Worm (Caenorhabditis elegans) whole organism, L1 larva: ENCODE data around the gene cdka-1.

Experiments used
- C04F5.9 ChIP-seq: sonication (generic microtip); optimal IDR thresholded peaks from 2 replicates; lab custom pipeline; 2016; ENCODE audit warnings: missing genetic modification characterization, missing compliant biosample characterization
- C34B4.2 ChIP-seq: sonication (generic microtip); optimal IDR thresholded peaks from 2 replicates; lab custom pipeline; 2017; ENCODE audit warnings: mild to moderate bottlenecking, missing genetic modification characterization, missing compliant biosample characterization
- aha-1 ChIP-seq: fragments of 150-350 bp; optimal IDR thresholded peaks from 2 replicates; lab custom pipeline; 2014; ENCODE audit warnings: missing biosample characterization, missing genetic modification characterization
- alr-1 ChIP-seq: fragments of 200-800 bp; sonication (Bioruptor generic); optimal IDR thresholded peaks from 2 replicates; lab custom pipeline; 2018; ENCODE audit warnings: borderline replicate concordance, mild to moderate bottlenecking, missing genetic modification characterization, missing compliant biosample characterization
- aly-2 ChIP-seq: fragments of 150-350 bp; optimal IDR thresholded peaks from 2 replicates; lab custom pipeline; 2014; ENCODE audit warnings: missing biosample characterization, missing genetic modification characterization
- blmp-1 ChIP-seq: fragments of 150-350 bp; optimal IDR thresholded peaks from 2 replicates; lab custom pipeline; 2014; ENCODE audit warnings: missing biosample characterization, missing genetic modification characterization
- ceh-63 ChIP-seq: fragments of 200-800 bp; sonication (Bioruptor generic); optimal IDR thresholded peaks from 2 replicates; lab custom pipeline; 2018; ENCODE audit warnings: mild to moderate bottlenecking, missing genetic modification characterization, missing compliant biosample characterization
- dpl-1 ChIP-seq, 3 experiments: fragments of 150-350 bp in 2 of 3; sonication (generic microtip) in 1 of 3; optimal IDR thresholded peaks; 2 replicates each; lab custom pipeline; 2014 to 2017; ENCODE audit warnings: missing biosample characterization in 3 of 3, missing genetic modification characterization in 3 of 3, missing genetic modification reagents in 3 of 3
- efl-3 ChIP-seq: fragments of 200-800 bp; sonication (Bioruptor generic); optimal IDR thresholded peaks from 2 replicates; lab custom pipeline; 2018; ENCODE audit warnings: mild to moderate bottlenecking, missing genetic modification characterization, missing compliant biosample characterization
- egl-13 ChIP-seq: sonication (generic microtip); optimal IDR thresholded peaks from 2 replicates; lab custom pipeline; 2016; ENCODE audit warnings: missing genotype, missing genetic modification reagents, missing genetic modification characterization, missing compliant biosample characterization
- egl-27 ChIP-seq, 2 experiments: fragments of 150-350 bp in 1 of 2; sonication (generic microtip); optimal IDR thresholded peaks; 3 replicates each; lab custom pipeline; 2017 to 2018; ENCODE audit warnings: missing biosample characterization in 2 of 2, missing genetic modification characterization in 2 of 2, missing genetic modification reagents in 2 of 2
- elt-2 ChIP-seq: sonication (generic microtip); optimal IDR thresholded peaks from 2 replicates; lab custom pipeline; 2016; ENCODE audit warnings: missing genetic modification characterization, mild to moderate bottlenecking, inconsistent platforms, missing compliant biosample characterization, missing genetic modification reagents
- ets-5 ChIP-seq: fragments of 200-800 bp; sonication (Bioruptor generic); IDR thresholded peaks from 2 replicates; pipeline ENCODE4 v1.3.6; 2022; ENCODE audit warnings: missing genetic modification characterization, missing compliant biosample characterization
- fkh-10 ChIP-seq: sonication (generic microtip); optimal IDR thresholded peaks from 2 replicates; lab custom pipeline; 2017; ENCODE audit warnings: missing biosample characterization, missing genetic modification reagents, missing genetic modification characterization
- fkh-4 ChIP-seq: sonication (generic microtip); optimal IDR thresholded peaks from 2 replicates; lab custom pipeline; 2016; ENCODE audit warnings: missing compliant biosample characterization, missing genetic modification characterization, borderline replicate concordance
- fkh-8 ChIP-seq: sonication (generic microtip); optimal IDR thresholded peaks from 2 replicates; lab custom pipeline; 2016; ENCODE audit warnings: mild to moderate bottlenecking, missing genetic modification characterization, missing compliant biosample characterization
- fos-1 ChIP-seq: fragments of 150-350 bp; optimal IDR thresholded peaks from 2 replicates; lab custom pipeline; 2014; ENCODE audit warnings: missing biosample characterization, missing genetic modification characterization
- hlh-4 ChIP-seq: sonication (generic microtip); optimal IDR thresholded peaks from 2 replicates; lab custom pipeline; 2016; ENCODE audit warnings: mild to moderate bottlenecking, missing genetic modification characterization, missing compliant biosample characterization
- hpl-2 ChIP-seq: fragments of 150-350 bp; optimal IDR thresholded peaks from 2 replicates; lab custom pipeline; 2014; ENCODE audit warnings: missing biosample characterization, missing genetic modification reagents, missing genetic modification characterization
- irx-1 ChIP-seq: sonication (generic microtip); optimal IDR thresholded peaks from 2 replicates; lab custom pipeline; 2016; ENCODE audit warnings: missing genetic modification characterization, missing compliant biosample characterization
- isw-1 ChIP-seq: fragments of 200-800 bp; sonication (Bioruptor generic); IDR thresholded peaks from 2 replicates; pipeline ENCODE4 v1.3.6; 2022; ENCODE audit warnings: missing genetic modification characterization, missing compliant biosample characterization
- jun-1 ChIP-seq: fragments of 150-350 bp; optimal IDR thresholded peaks from 2 replicates; lab custom pipeline; 2014; ENCODE audit warnings: missing biosample characterization, missing genetic modification reagents, missing genetic modification characterization
- lin-13 ChIP-seq: fragments of 150-350 bp; optimal IDR thresholded peaks from 2 replicates; lab custom pipeline; 2014; ENCODE audit warnings: missing biosample characterization, missing genetic modification reagents, missing genetic modification characterization
- lin-15B ChIP-seq: fragments of 150-350 bp; sonication (generic microtip); optimal IDR thresholded peaks from 3 replicates; lab custom pipeline; 2014; ENCODE audit warnings: missing biosample characterization, missing genetic modification characterization
- lin-35 ChIP-seq, 2 experiments: fragments of 150-350 bp; optimal IDR thresholded peaks; 2 replicates each; lab custom pipeline; 2014; ENCODE audit warnings: missing biosample characterization in 2 of 2, missing genetic modification characterization in 2 of 2, missing genetic modification reagents in 2 of 2
- lin-39 ChIP-seq: fragments of 150-350 bp; optimal IDR thresholded peaks from 2 replicates; lab custom pipeline; 2014; ENCODE audit warnings: missing biosample characterization, missing genetic modification reagents, missing genetic modification characterization
- mab-9 ChIP-seq: fragments of 200-800 bp; sonication (Bioruptor generic); IDR thresholded peaks from 2 replicates; pipeline ENCODE4 v1.3.6; 2022; ENCODE audit warnings: missing genetic modification reagents, missing genetic modification characterization, missing compliant biosample characterization
- mdl-1 ChIP-seq, 2 experiments: fragments of 150-350 bp; optimal IDR thresholded peaks; 2 replicates each; lab custom pipeline; 2014 to 2017; ENCODE audit warnings: missing biosample characterization in 2 of 2, missing genetic modification characterization in 2 of 2, inconsistent platforms in 1 of 2
- mep-1 ChIP-seq: fragments of 150-350 bp; optimal IDR thresholded peaks from 2 replicates; lab custom pipeline; 2014; ENCODE audit warnings: missing biosample characterization, missing genetic modification characterization
- nhr-19 ChIP-seq: fragments of 200-800 bp; sonication (Bioruptor generic); conservative IDR thresholded peaks from 2 replicates; pipeline ENCODE4 v1.3.6; 2022; ENCODE audit warnings: missing genetic modification characterization, missing compliant biosample characterization
- nhr-47 ChIP-seq: sonication (generic microtip); optimal IDR thresholded peaks from 2 replicates; lab custom pipeline; 2016; ENCODE audit warnings: mild to moderate bottlenecking, missing genetic modification characterization, moderate library complexity, missing compliant biosample characterization
- nhr-77 ChIP-seq: fragments of 150-350 bp; optimal IDR thresholded peaks from 2 replicates; lab custom pipeline; 2014; ENCODE audit warnings: missing biosample characterization, missing genetic modification characterization
- nhr-85 ChIP-seq: sonication (generic microtip); peaks from one replicate; lab custom pipeline; 2016; ENCODE audit warnings: missing genetic modification characterization, inconsistent platforms, missing compliant biosample characterization
- pax-3 ChIP-seq: fragments of 200-800 bp; sonication (Bioruptor generic); optimal IDR thresholded peaks from 2 replicates; lab custom pipeline; 2018; ENCODE audit warnings: mild to moderate bottlenecking, missing genetic modification characterization, moderate library complexity, missing compliant biosample characterization
- rnt-1 ChIP-seq: sonication (generic microtip); optimal IDR thresholded peaks from 2 replicates; lab custom pipeline; 2016; ENCODE audit warnings: mild to moderate bottlenecking, missing genetic modification characterization, moderate library complexity, missing compliant biosample characterization
- skn-1 ChIP-seq: fragments of 150-350 bp; optimal IDR thresholded peaks from 2 replicates; lab custom pipeline; 2014; ENCODE audit warnings: missing biosample characterization, missing genetic modification characterization
- snu-23 ChIP-seq: sonication (generic microtip); optimal IDR thresholded peaks from 2 replicates; lab custom pipeline; 2016; ENCODE audit warnings: missing genetic modification characterization, missing compliant biosample characterization
- sox-4 ChIP-seq: sonication (generic microtip); optimal IDR thresholded peaks from 2 replicates; lab custom pipeline; 2016; ENCODE audit warnings: missing genetic modification characterization, missing compliant biosample characterization
- sup-37 ChIP-seq: fragments of 200-800 bp; sonication (Bioruptor generic); optimal IDR thresholded peaks from 2 replicates; lab custom pipeline; 2018; ENCODE audit warnings: mild to moderate bottlenecking, missing genetic modification characterization, missing compliant biosample characterization
- swsn-7 ChIP-seq: sonication (generic microtip); optimal IDR thresholded peaks from 2 replicates; lab custom pipeline; 2016; ENCODE audit warnings: missing genetic modification characterization, missing compliant biosample characterization
- tlp-1 ChIP-seq: fragments of 150-350 bp; optimal IDR thresholded peaks from 2 replicates; lab custom pipeline; 2014; ENCODE audit warnings: missing biosample characterization, missing genetic modification characterization
- unc-130 ChIP-seq: fragments of 150-350 bp; optimal IDR thresholded peaks from 2 replicates; lab custom pipeline; 2017; ENCODE audit warnings: missing biosample characterization, missing genetic modification characterization, inconsistent platforms
- unc-62 ChIP-seq: fragments of 150-350 bp; optimal IDR thresholded peaks from 2 replicates; lab custom pipeline; 2014; ENCODE audit warnings: missing biosample characterization, missing genetic modification reagents, missing genetic modification characterization
- unc-86 ChIP-seq: sonication (generic microtip); optimal IDR thresholded peaks from 2 replicates; lab custom pipeline; 2016; ENCODE audit warnings: missing genetic modification characterization, missing compliant biosample characterization
- unc-98 ChIP-seq: fragments of 200-800 bp; sonication (Bioruptor generic); IDR thresholded peaks from 2 replicates; pipeline ENCODE4 v1.3.6; 2022; ENCODE audit warnings: missing genetic modification characterization, missing compliant biosample characterization
- xbp-1 ChIP-seq: sonication (generic microtip); optimal IDR thresholded peaks from 2 replicates; lab custom pipeline; 2016; ENCODE audit warnings: missing genetic modification characterization, missing compliant biosample characterization
- ztf-11 ChIP-seq, 2 experiments: sonication (generic microtip); optimal IDR thresholded peaks; 2 replicates each; lab custom pipeline; 2016 to 2017; ENCODE audit warnings: missing genetic modification characterization in 2 of 2, missing biosample characterization in 1 of 2, missing compliant biosample characterization in 1 of 2
- ztf-4 ChIP-seq: fragments of 150-350 bp; optimal IDR thresholded peaks from 2 replicates; lab custom pipeline; 2014; ENCODE audit warnings: missing biosample characterization, missing genetic modification characterization

Gene cdka-1

ce11 chrIII:4653374-4653773 lies 5.2 kb upstream of the cdka-1 start:
- TF ChIP-seq unc-62 (GFP tag; lab: Kevin White, UChicago) = no peak
- TF ChIP-seq fos-1 (tag; lab: Kevin White, UChicago) = no peak
- no peak for TF ChIP-seq mab-9
- TF ChIP-seq xbp-1 (tag; lab: Kevin White, UChicago) = no peak
- TF ChIP-seq hlh-4 (tag; lab: Kevin White, UChicago) = no peak
- no peak for TF ChIP-seq nhr-47
- TF ChIP-seq hpl-2 (GFP tag; lab: Kevin White, UChicago) = no peak
- TF ChIP-seq lin-15B (tag; lab: Kevin White, UChicago) = no peak
- TF ChIP-seq lin-13 (GFP tag; lab: Kevin White, UChicago) = no peak
- no peak for TF ChIP-seq egl-13 (tag; lab: Kevin White, UChicago)
- TF ChIP-seq jun-1 (tag; lab: Kevin White, UChicago) = no peak
- TF ChIP-seq unc-86 (tag; lab: Kevin White, UChicago) = no peak
- no peak for TF ChIP-seq ceh-63 (GFP tag; lab: Kevin White, UChicago)
- TF ChIP-seq fkh-4 = no peak
- TF ChIP-seq unc-98 = no peak
- TF ChIP-seq, all 84 proteins: peak for 0

- TF ChIP-seq egl-27 (tag; optimal IDR thresholded peaks at IDR 0.05; lab: Kevin White, UChicago) (no peak), ztf-11 (tag; optimal IDR thresholded peaks at IDR 0.05; lab: Kevin White, UChicago) (no peak), tlp-1 (tag; lab: Kevin White, UChicago) (no peak), mab-9 (no peak), skn-1 (tag; lab: Kevin White, UChicago) (no peak), elt-2 (tag; lab: Kevin White, UChicago) (peak; percentile 0), ets-5 (GFP tag; lab: Robert Waterston, UW) (no peak), ztf-4 (no peak), alr-1 (tag; lab: Kevin White, UChicago) (no peak), ceh-63 (GFP tag; lab: Kevin White, UChicago) (no peak), nhr-85 (tag; lab: Kevin White, UChicago) (peak; percentile 47)
Measured at ce11 chrIII:4653912-4654311, 4.7 kb upstream of the cdka-1 start.

- TF ChIP-seq blmp-1 (no peak), nhr-77 (tag; lab: Kevin White, UChicago) (no peak), C34B4.2 (tag; lab: Kevin White, UChicago) (no peak), fkh-8 (tag; lab: Kevin White, UChicago) (no peak), snu-23 (no peak), jun-1 (tag; lab: Kevin White, UChicago) (no peak), nhr-47 (no peak)
Measured at ce11 chrIII:4655402-4655801, 3.2 kb upstream of the cdka-1 start, which contains the start of gene T23F11.2. TSS of gene T23F11.2 (minus strand) at chrIII:4655502.

ce11 chrIII:4656415-4656814 lies 2.2 kb upstream of the cdka-1 start:
- TF ChIP-seq sox-4 (tag; lab: Kevin White, UChicago) (peak; percentile 12), unc-130 (tag; lab: Kevin White, UChicago) (no peak), unc-98 (no peak), nhr-19 (GFP tag; lab: Robert Waterston, UW) (0 out of 2 replicates have a peak, but pooled peaks have one; percentile 3), efl-3 (GFP tag; lab: Kevin White, UChicago) (no peak), rnt-1 (tag; lab: Kevin White, UChicago) (peak; percentile 13), xbp-1 (tag; lab: Kevin White, UChicago) (peak; percentile 29), mdl-1 (tag; optimal IDR thresholded peaks at IDR 0.05; lab: Kevin White, UChicago) (no peak), aha-1 (tag; lab: Kevin White, UChicago) (no peak), dpl-1 (GFP tag; optimal IDR thresholded peaks at IDR 0.05; lab: Kevin White, UChicago) (peak in 1 of 3 experiments; percentile 8), ceh-63 (GFP tag; lab: Kevin White, UChicago) (peak; percentile 25), pax-3 (tag; lab: Kevin White, UChicago) (peak; percentile 36), lin-39 (tag; lab: Kevin White, UChicago) (no peak), C04F5.9 (tag; lab: Kevin White, UChicago) (no peak), lin-35 (GFP tag; optimal IDR thresholded peaks at IDR 0.05; lab: Kevin White, UChicago) (peak in 1 of 2 experiments; percentile 53), aly-2 (tag; lab: Kevin White, UChicago) (no peak), isw-1 (peak; percentile 36), fkh-10 (peak; percentile 38), swsn-7 (peak; percentile 53), tlp-1 (tag; lab: Kevin White, UChicago) (no peak), mep-1 (tag; lab: Kevin White, UChicago) (peak; percentile 41), hpl-2 (GFP tag; lab: Kevin White, UChicago) (no peak), sup-37 (GFP tag; lab: Kevin White, UChicago) (no peak), lin-15B (tag; lab: Kevin White, UChicago) (no peak), irx-1 (peak; percentile 35)
